Fruit fly (Drosophila melanogaster) whole organism, embryonic: ENCODE measurements around the gene w.

Source experiments
- Adf1 ChIP-seq: fragments of 200-800 bp; sonication (Bioruptor generic); IDR thresholded peaks from 2 replicates; pipeline ENCODE4 v1.3.6; 2022; ENCODE audit warnings: missing biosample characterization, missing genetic modification characterization
- B-H2 ChIP-seq: fragments of 200-800 bp; sonication (Bioruptor generic); optimal IDR thresholded peaks from 2 replicates; lab custom pipeline; 2018; ENCODE audit warnings: missing biosample characterization, mild to moderate bottlenecking, missing genetic modification characterization
- Bteb2 ChIP-seq: fragments of 200-800 bp; sonication (Bioruptor generic); optimal IDR thresholded peaks from 2 replicates; lab custom pipeline; 2016; ENCODE audit warnings: missing biosample characterization, missing genetic modification characterization
- CG10267 ChIP-seq: fragments of 200-800 bp; sonication (Bioruptor generic); optimal IDR thresholded peaks from 2 replicates; lab custom pipeline; 2018; ENCODE audit warnings: missing biosample characterization, mild to moderate bottlenecking, missing genetic modification characterization, moderate library complexity
- CG10959 ChIP-seq: fragments of 200-800 bp; sonication (Bioruptor generic); IDR thresholded peaks from 2 replicates; pipeline ENCODE4 v1.3.6; 2022; ENCODE audit warnings: missing biosample characterization, missing genetic modification characterization
- CG11695 ChIP-seq: fragments of 200-800 bp; sonication (Bioruptor generic); IDR thresholded peaks from 3 replicates; pipeline ENCODE4 v1.3.6; 2022; ENCODE audit warnings: missing biosample characterization, missing genetic modification characterization
- CG11696 ChIP-seq: fragments of 200-800 bp; sonication (Bioruptor generic); IDR thresholded peaks from 2 replicates; pipeline ENCODE4 v1.3.6; 2022; ENCODE audit warnings: missing biosample characterization, missing genetic modification characterization
- CG12659 ChIP-seq: fragments of 200-800 bp; sonication (Bioruptor generic); optimal IDR thresholded peaks from 3 replicates; lab custom pipeline; 2017; ENCODE audit warnings: mild to moderate bottlenecking, missing biosample characterization, missing genetic modification reagents, missing genetic modification characterization
- CG12769 ChIP-seq: fragments of 200-800 bp; sonication (Bioruptor generic); optimal IDR thresholded peaks from 2 replicates; lab custom pipeline; 2019; ENCODE audit warnings: missing biosample characterization, mild to moderate bottlenecking, missing genetic modification characterization, moderate library complexity
- CG13624 ChIP-seq: fragments of 200-800 bp; sonication (Bioruptor generic); optimal IDR thresholded peaks from 2 replicates; lab custom pipeline; 2016; ENCODE audit warnings: missing biosample characterization, missing genetic modification characterization
- CG15011 ChIP-seq: fragments of 200-800 bp; sonication (Bioruptor generic); optimal IDR thresholded peaks from 3 replicates; lab custom pipeline; 2018; ENCODE audit warnings: missing biosample characterization, mild to moderate bottlenecking, missing genetic modification characterization
- CG15269 ChIP-seq: fragments of 200-800 bp; sonication (Bioruptor generic); optimal IDR thresholded peaks from 2 replicates; lab custom pipeline; 2018; ENCODE audit warnings: missing biosample characterization, mild to moderate bottlenecking, missing genetic modification characterization, moderate library complexity
- CG1647 ChIP-seq: fragments of 200-800 bp; sonication (Bioruptor generic); optimal IDR thresholded peaks from 3 replicates; lab custom pipeline; 2016; ENCODE audit warnings: missing biosample characterization, missing genetic modification characterization
- CG18011 ChIP-seq: fragments of 200-800 bp; sonication (Bioruptor generic); optimal IDR thresholded peaks from 2 replicates; lab custom pipeline; 2017; ENCODE audit warnings: missing biosample characterization, missing genetic modification characterization, mild to moderate bottlenecking, moderate library complexity, missing genotype
- CG2712 ChIP-seq: fragments of 200-800 bp; optimal IDR thresholded peaks from 3 replicates; lab custom pipeline; 2019; ENCODE audit warnings: missing biosample characterization, mild to moderate bottlenecking, missing genetic modification characterization, moderate library complexity
- CG3726 ChIP-seq: fragments of 200-800 bp; sonication (Bioruptor generic); IDR thresholded peaks from 3 replicates; pipeline ENCODE4, ENCODE4 v1.3.6; 2022; ENCODE audit warnings: missing biosample characterization, missing genetic modification characterization
- CG4617 ChIP-seq: fragments of 200-800 bp; sonication (Bioruptor generic); optimal IDR thresholded peaks from 3 replicates; lab custom pipeline; 2016; ENCODE audit warnings: missing biosample characterization, missing genetic modification characterization, borderline replicate concordance
- CG4820 ChIP-seq: fragments of 200-800 bp; sonication (Bioruptor generic); optimal IDR thresholded peaks from 3 replicates; lab custom pipeline; 2016; ENCODE audit warnings: missing biosample characterization, missing genetic modification characterization
- CG5245 ChIP-seq: fragments of 200-800 bp; sonication (Bioruptor generic); optimal IDR thresholded peaks from 3 replicates; lab custom pipeline; 2016; ENCODE audit warnings: missing biosample characterization, missing genetic modification characterization
- CG6791 ChIP-seq: fragments of 200-800 bp; sonication (Bioruptor generic); IDR thresholded peaks from 3 replicates; pipeline ENCODE4 v1.3.6; 2022; ENCODE audit warnings: missing biosample characterization, missing genetic modification characterization; ENCODE audit not compliant: partially characterized antibody
- CG7271 ChIP-seq: fragments of 200-800 bp; sonication (Bioruptor generic); optimal IDR thresholded peaks from 2 replicates; lab custom pipeline; 2018; ENCODE audit warnings: missing biosample characterization, mild to moderate bottlenecking, missing genetic modification characterization, moderate library complexity
- CG7357 ChIP-seq: fragments of 200-800 bp; sonication (Bioruptor generic); IDR thresholded peaks from 3 replicates; pipeline ENCODE4 v1.3.6; 2022; ENCODE audit warnings: missing biosample characterization, missing genetic modification characterization
- CG8388 ChIP-seq: fragments of 200-800 bp; sonication (Bioruptor generic); optimal IDR thresholded peaks from 2 replicates; lab custom pipeline; 2019; ENCODE audit warnings: missing biosample characterization, mild to moderate bottlenecking, missing genetic modification characterization, moderate library complexity
- CG8765 ChIP-seq: fragments of 200-800 bp; sonication (Bioruptor generic); IDR thresholded peaks from 2 replicates; pipeline ENCODE4 v1.3.6; 2022; ENCODE audit warnings: missing biosample characterization, missing genetic modification characterization
- Dad ChIP-seq: fragments of 200-800 bp; sonication (Bioruptor generic); optimal IDR thresholded peaks from 3 replicates; lab custom pipeline; 2016; ENCODE audit warnings: missing biosample characterization, missing genetic modification characterization
- Hand ChIP-seq: fragments of 200-800 bp; sonication (Bioruptor generic); optimal IDR thresholded peaks from 2 replicates; lab custom pipeline; 2017; ENCODE audit warnings: mild to moderate bottlenecking, missing biosample characterization, missing genetic modification reagents, missing genetic modification characterization
- Hr78 ChIP-seq, 2 experiments: fragments of 200-800 bp in 1 of 2; fragments of >200 bp in 1 of 2; sonication (Bioruptor generic) in 1 of 2; optimal IDR thresholded peaks; 2 replicates each; lab custom pipeline; 2017 to 2019; ENCODE audit warnings: missing biosample characterization in 2 of 2, missing genetic modification characterization in 2 of 2, mild to moderate bottlenecking in 1 of 2, moderate library complexity in 1 of 2
- MBD-R2 ChIP-seq: fragments of 200-800 bp; sonication (Bioruptor generic); IDR thresholded peaks from 2 replicates; pipeline ENCODE4 v1.3.6; 2022; ENCODE audit warnings: missing biosample characterization, missing genetic modification characterization
- Mes4 ChIP-seq: fragments of 200-800 bp; sonication (Bioruptor generic); optimal IDR thresholded peaks from 2 replicates; lab custom pipeline; 2016; ENCODE audit warnings: missing biosample characterization, missing genetic modification characterization
- Neu2 ChIP-seq: fragments of 200-800 bp; sonication (Bioruptor generic); optimal IDR thresholded peaks from 3 replicates; lab custom pipeline; 2016; ENCODE audit warnings: missing biosample characterization, missing genetic modification characterization, borderline replicate concordance
- NfI ChIP-seq: fragments of 200-800 bp; sonication (Bioruptor generic); optimal IDR thresholded peaks from 3 replicates; lab custom pipeline; 2018; ENCODE audit warnings: missing biosample characterization, mild to moderate bottlenecking, missing genetic modification characterization, moderate library complexity
- TFAM ChIP-seq: fragments of 200-800 bp; sonication (Bioruptor generic); optimal IDR thresholded peaks from 2 replicates; lab custom pipeline; 2017; ENCODE audit warnings: missing biosample characterization, missing genetic modification characterization, inconsistent platforms
- Usf ChIP-seq: fragments of 200-800 bp; sonication (Bioruptor generic); optimal IDR thresholded peaks from 2 replicates; lab custom pipeline; 2017; ENCODE audit warnings: missing genotype, missing biosample characterization, missing genetic modification characterization
- Vsx1 ChIP-seq: fragments of 200-800 bp; sonication (Bioruptor generic); optimal IDR thresholded peaks from 2 replicates; lab custom pipeline; 2017; ENCODE audit warnings: missing biosample characterization, mild to moderate bottlenecking, missing genetic modification characterization, missing genetic modification reagents
- ab ChIP-seq: fragments of 200-800 bp; sonication (Bioruptor generic); optimal IDR thresholded peaks from 2 replicates; lab custom pipeline; 2016; ENCODE audit warnings: missing biosample characterization, missing genetic modification characterization
- crc ChIP-seq: fragments of 200-800 bp; sonication (Bioruptor generic); optimal IDR thresholded peaks from 2 replicates; lab custom pipeline; 2016; ENCODE audit warnings: missing biosample characterization, missing genetic modification characterization
- dysf ChIP-seq: fragments of 200-800 bp; sonication (Bioruptor generic); IDR thresholded peaks from 3 replicates; pipeline ENCODE4 v1.3.6; 2022; ENCODE audit warnings: missing biosample characterization, missing genetic modification characterization
- gt ChIP-seq: fragments of 200-800 bp; sonication (Bioruptor generic); IDR thresholded peaks from 2 replicates; pipeline ENCODE4 v1.3.6; 2022; ENCODE audit warnings: missing biosample characterization, missing genetic modification characterization
- jing ChIP-seq: fragments of 200-800 bp; sonication (Bioruptor generic); optimal IDR thresholded peaks from 2 replicates; lab custom pipeline; 2018; ENCODE audit warnings: missing biosample characterization, mild to moderate bottlenecking, missing genetic modification characterization
- jumu ChIP-seq: fragments of 200-800 bp; sonication (Bioruptor generic); optimal IDR thresholded peaks from 3 replicates; lab custom pipeline; 2016; ENCODE audit warnings: missing biosample characterization, missing genetic modification characterization
- ken ChIP-seq: fragments of 200-800 bp; sonication (Bioruptor generic); IDR thresholded peaks from 3 replicates; pipeline ENCODE4 v1.3.6; 2022; ENCODE audit warnings: missing biosample characterization, missing genetic modification characterization
- lbe ChIP-seq: fragments of 200-800 bp; sonication (Bioruptor generic); optimal IDR thresholded peaks from 2 replicates; lab custom pipeline; 2016; ENCODE audit warnings: missing biosample characterization, mild to moderate bottlenecking, missing genetic modification characterization
- mld ChIP-seq: fragments of 200-800 bp; sonication (Bioruptor generic); IDR thresholded peaks from 3 replicates; pipeline ENCODE4 v1.3.6; 2022; ENCODE audit warnings: missing biosample characterization, missing genetic modification characterization; ENCODE audit not compliant: partially characterized antibody
- org-1 ChIP-seq: fragments of 200-800 bp; sonication (Bioruptor generic); optimal IDR thresholded peaks from 2 replicates; lab custom pipeline; 2017; ENCODE audit warnings: missing biosample characterization, missing genetic modification characterization
- psq ChIP-seq: fragments of 200-800 bp; sonication (Bioruptor generic); optimal IDR thresholded peaks from 2 replicates; lab custom pipeline; 2017; ENCODE audit warnings: missing biosample characterization, missing genetic modification characterization
- ranshi ChIP-seq: fragments of 200-800 bp; sonication (Bioruptor generic); IDR thresholded peaks from 2 replicates; pipeline ENCODE4 v1.3.6; 2022; ENCODE audit warnings: missing biosample characterization, missing genetic modification characterization
- so ChIP-seq: fragments of 200-800 bp; sonication (Bioruptor generic); IDR thresholded peaks from 3 replicates; pipeline ENCODE4 v1.3.6; 2022; ENCODE audit warnings: missing biosample characterization, missing genetic modification characterization
- sr ChIP-seq: fragments of 200-800 bp; sonication (Bioruptor generic); IDR thresholded peaks from 3 replicates; pipeline ENCODE4 v1.3.6; 2022; ENCODE audit warnings: missing biosample characterization, missing genetic modification characterization
- toy ChIP-seq: fragments of 200-800 bp; sonication (Bioruptor generic); IDR thresholded peaks from 2 replicates; pipeline ENCODE4 v1.3.6; 2022; ENCODE audit warnings: missing biosample characterization, missing genetic modification characterization
- wdn ChIP-seq: fragments of 200-800 bp; sonication (Bioruptor generic); IDR thresholded peaks from 2 replicates; pipeline ENCODE4 v1.3.6; 2022; ENCODE audit warnings: missing biosample characterization, missing genetic modification characterization

Gene w

dm6 chrX:2787267-2787666 lies 9.0 kb downstream of the w start (continued):
- peak in 1 of 2 experiments; percentile 86 for TF ChIP-seq Hr78 (GFP tag; optimal IDR thresholded peaks at IDR 0.05; lab: Kevin White, UChicago)
- TF ChIP-seq TFAM (GFP tag; lab: Kevin White, UChicago): no peak
- TF ChIP-seq CG13624 (GFP tag; lab: Kevin White, UChicago): peak; percentile 19
- TF ChIP-seq CG11696: peak; percentile 55; the same call in 1 of the 2 replicates
- peak; percentile 69 for TF ChIP-seq lbe
- peak; percentile 71 for TF ChIP-seq CG10267 (tag; lab: Kevin White, UChicago)
- TF ChIP-seq CG12659 (GFP tag; lab: Kevin White, UChicago): peak; percentile 90
- peak; percentile 59 for TF ChIP-seq CG1647 (GFP tag; lab: Kevin White, UChicago)
- peak; percentile 95 for TF ChIP-seq Dad (GFP tag; lab: Kevin White, UChicago)
- peak; percentile 75 for TF ChIP-seq Usf
- TF ChIP-seq CG8765 (GFP tag; lab: Robert Waterston, UW): no peak
- TF ChIP-seq CG2712 (tag; lab: Kevin White, UChicago): peak; percentile 86
- no peak for TF ChIP-seq mld (GFP tag; lab: Robert Waterston, UW)
- TF ChIP-seq CG4617: peak; percentile 19
- TF ChIP-seq CG11695 (GFP tag; lab: Robert Waterston, UW): peak; percentile 93
- peak; percentile 83 for TF ChIP-seq CG4820 (GFP tag; lab: Kevin White, UChicago)
- TF ChIP-seq ab (GFP tag; lab: Kevin White, UChicago): peak; percentile 52
- TF ChIP-seq so (GFP tag; lab: Robert Waterston, UW): peak; percentile 91; the same call in 2 of the 3 replicates
- TF ChIP-seq gt (GFP tag; lab: Robert Waterston, UW): 0 out of 2 replicates have a peak, but pooled peaks have one; percentile 11
- peak; percentile 75 for TF ChIP-seq CG15011
- TF ChIP-seq Mes4 (GFP tag; lab: Kevin White, UChicago): peak; percentile 33
- peak; percentile 72 for TF ChIP-seq jumu (GFP tag; lab: Kevin White, UChicago)
- peak; percentile 56 for TF ChIP-seq psq (GFP tag; lab: Kevin White, UChicago)
- TF ChIP-seq CG7357 (GFP tag; lab: Robert Waterston, UW): peak; percentile 66; the same call in 2 of the 3 replicates
- peak; percentile 63 for TF ChIP-seq CG18011
- peak; percentile 76 for TF ChIP-seq CG5245 (GFP tag; lab: Kevin White, UChicago)
- peak; percentile 64 for TF ChIP-seq Bteb2 (GFP tag; lab: Kevin White, UChicago)
- peak; percentile 74 for TF ChIP-seq Hand (GFP tag; lab: Kevin White, UChicago)
- peak; percentile 79 for TF ChIP-seq CG8388 (GFP tag; lab: Kevin White, UChicago)
- TF ChIP-seq org-1 (GFP tag; lab: Kevin White, UChicago): peak; percentile 89
- peak; percentile 38; the same call in 1 of the 2 replicates for TF ChIP-seq MBD-R2 (GFP tag; lab: Robert Waterston, UW)
- 0 out of 2 replicates have a peak, but pooled peaks have one; percentile 27 for TF ChIP-seq Adf1 (GFP tag; lab: Robert Waterston, UW)
- TF ChIP-seq CG6791: no peak
- TF ChIP-seq ranshi (GFP tag; lab: Robert Waterston, UW): peak; percentile 71; the same call in 1 of the 2 replicates
- peak; percentile 83 for TF ChIP-seq NfI
- TF ChIP-seq B-H2: peak; percentile 4
- TF ChIP-seq sr (GFP tag; lab: Robert Waterston, UW): peak; percentile 50; the same call in 1 of the 3 replicates
- TF ChIP-seq Neu2 (GFP tag; lab: Kevin White, UChicago): no peak
- TF ChIP-seq CG15269 (tag; lab: Kevin White, UChicago): peak; percentile 92
- no peak for TF ChIP-seq CG7271 (tag; lab: Kevin White, UChicago)
- peak; percentile 54; the same call in 1 of the 3 replicates for TF ChIP-seq ken (GFP tag; lab: Robert Waterston, UW)
- peak; percentile 31; the same call in 1 of the 2 replicates for TF ChIP-seq toy (GFP tag; lab: Robert Waterston, UW)
- peak; percentile 81 for TF ChIP-seq Vsx1 (GFP tag; lab: Kevin White, UChicago)
- peak; percentile 91 for TF ChIP-seq dysf (GFP tag; lab: Robert Waterston, UW)
- TF ChIP-seq CG3726 (GFP tag; lab: Robert Waterston, UW): peak; percentile 53; the same call in 1 of the 3 replicates
- no peak; the same call in none of the 2 replicates for TF ChIP-seq wdn
- peak; percentile 75 for TF ChIP-seq jing (GFP tag; lab: Kevin White, UChicago)
- TF ChIP-seq CG10959: peak; percentile 37
- TF ChIP-seq CG12769: peak; percentile 83
- peak; percentile 61 for TF ChIP-seq crc (GFP tag; lab: Kevin White, UChicago)
